Worm (Caenorhabditis elegans): Measurements from ENCODE around the gene T25E12.6.

Gene T25E12.6

ce11 chrV:16699752-16700259, 42.4 kb upstream of the T25E12.6 start, which contains the start of gene Y70C5C.1:
Y70C5C.1 (plus strand) TSS chrV:16700209.
- TF ChIP-seq nhr-12 (tag; optimal IDR thresholded peaks at IDR 0.05), result no peak
- TF ChIP-seq mml-1 (tag; optimal IDR thresholded peaks at IDR 0.05), result no peak
- TF ChIP-seq sea-2 (GFP tag; optimal IDR thresholded peaks at IDR 0.05), result no peak
- TF ChIP-seq ztf-4 (tag; optimal IDR thresholded peaks at IDR 0.05), result no peak
- no peak for TF ChIP-seq elt-2 (tag; optimal IDR thresholded peaks at IDR 0.05)
- TF ChIP-seq ceh-16 (tag; optimal IDR thresholded peaks at IDR 0.05), result no peak
- TF ChIP-seq lsy-12 (tag; optimal IDR thresholded peaks at IDR 0.05), result no peak
- TF ChIP-seq pha-4 (tag; optimal IDR thresholded peaks at IDR 0.05), result no peak
- no peak for TF ChIP-seq nhr-23 (tag; optimal IDR thresholded peaks at IDR 0.05)
- TF ChIP-seq nhr-77 (tag; optimal IDR thresholded peaks at IDR 0.05), result no peak
- TF ChIP-seq egl-5 (tag; optimal IDR thresholded peaks at IDR 0.05), result no peak
- TF ChIP-seq lin-15B (tag; optimal IDR thresholded peaks at IDR 0.05), result no peak
- TF ChIP-seq elt-3 (tag; optimal IDR thresholded peaks at IDR 0.05), result no peak

- TF ChIP-seq egl-27 (tag; optimal IDR thresholded peaks at IDR 0.05) (no peak), ceh-16 (tag; optimal IDR thresholded peaks at IDR 0.05) (no peak), nhr-237 (tag; optimal IDR thresholded peaks at IDR 0.05) (no peak), nhr-43 (tag; optimal IDR thresholded peaks at IDR 0.05; ENCODE audit: poor library complexity, severe bottlenecking) (no peak), lsy-12 (tag; optimal IDR thresholded peaks at IDR 0.05) (no peak), elt-1 (tag; optimal IDR thresholded peaks at IDR 0.05) (no peak), fkh-2 (tag; optimal IDR thresholded peaks at IDR 0.05) (no peak), mml-1 (tag; optimal IDR thresholded peaks at IDR 0.05) (no peak), aly-2 (tag; optimal IDR thresholded peaks at IDR 0.05) (no peak), zag-1 (tag; optimal IDR thresholded peaks at IDR 0.05) (no peak), nhr-11 (tag; optimal IDR thresholded peaks at IDR 0.05) (no peak), ZK546.5 (tag; optimal IDR thresholded peaks at IDR 0.05) (no peak), daf-12 (tag; optimal IDR thresholded peaks at IDR 0.05) (no peak), skn-1 (tag; optimal IDR thresholded peaks at IDR 0.05) (no peak), unc-39 (tag; optimal IDR thresholded peaks at IDR 0.05) (no peak)
Measured at ce11 chrV:16706549-16706948, 35.7 kb upstream of the T25E12.6 start, which contains the start of gene clec-9. clec-9 (minus strand) TSS chrV:16706649.

ce11 chrV:16713797-16714196, 28.4 kb upstream of the T25E12.6 start:
- TF ChIP-seq nhr-76 (tag; optimal IDR thresholded peaks at IDR 0.05), result no peak
- no peak for TF ChIP-seq elt-3 (tag; optimal IDR thresholded peaks at IDR 0.05)

ce11 chrV:16716574-16716973, 25.6 kb upstream of the T25E12.6 start, which contains the start of gene srh-137:
srh-137 (minus strand) TSS chrV:16716674.
- TF ChIP-seq ceh-82 (tag; optimal IDR thresholded peaks at IDR 0.05) (no peak), elt-2 (tag; optimal IDR thresholded peaks at IDR 0.05) (no peak), jun-1 (tag; optimal IDR thresholded peaks at IDR 0.05) (no peak), egl-5 (tag; optimal IDR thresholded peaks at IDR 0.05) (no peak), ztf-4 (tag; optimal IDR thresholded peaks at IDR 0.05) (no peak), unc-39 (tag; optimal IDR thresholded peaks at IDR 0.05) (no peak), tbx-2 (tag; optimal IDR thresholded peaks at IDR 0.05) (no peak), hmg-11 (tag; optimal IDR thresholded peaks at IDR 0.05) (no peak), pqm-1 (tag; optimal IDR thresholded peaks at IDR 0.05) (no peak), lsy-12 (tag; optimal IDR thresholded peaks at IDR 0.05) (no peak), nhr-77 (tag; optimal IDR thresholded peaks at IDR 0.05) (no peak), zag-1 (tag; optimal IDR thresholded peaks at IDR 0.05) (no peak), ztf-11 (tag; optimal IDR thresholded peaks at IDR 0.05) (no peak), elt-3 (tag; optimal IDR thresholded peaks at IDR 0.05) (no peak), pha-4 (tag; optimal IDR thresholded peaks at IDR 0.05) (no peak), aly-2 (tag; optimal IDR thresholded peaks at IDR 0.05) (no peak)

ce11 chrV:16723744-16724143, 18.5 kb upstream of the T25E12.6 start, which contains the start of gene nhr-112:
nhr-112 (minus strand) TSS chrV:16723844.
- TF ChIP-seq ztf-4 (tag; optimal IDR thresholded peaks at IDR 0.05) (no peak), ceh-9 (tag; optimal IDR thresholded peaks at IDR 0.05) (no peak), skn-1 (tag; optimal IDR thresholded peaks at IDR 0.05) (no peak), nhr-12 (tag; optimal IDR thresholded peaks at IDR 0.05) (no peak), aly-2 (tag; optimal IDR thresholded peaks at IDR 0.05) (no peak), nhr-76 (tag; optimal IDR thresholded peaks at IDR 0.05) (no peak), ceh-16 (tag; optimal IDR thresholded peaks at IDR 0.05) (no peak), pha-4 (tag; optimal IDR thresholded peaks at IDR 0.05) (no peak), nhr-28 (tag; optimal IDR thresholded peaks at IDR 0.05) (no peak), fkh-10 (GFP tag; optimal IDR thresholded peaks at IDR 0.05) (no peak)
